Fruit fly (Drosophila melanogaster) Kc167 (cell line): ENCODE data around the gene wrd.

Experiments used
- Sin3A ChIP-seq: fragments of >200 bp; optimal IDR thresholded peaks from 2 replicates; lab custom pipeline; 2018; ENCODE audit warnings: missing external identifiers
- h ChIP-seq: fragments of >200 bp; optimal IDR thresholded peaks from 3 replicates; lab custom pipeline; 2018; ENCODE audit warnings: missing external identifiers
- insv ChIP-seq: fragments of >200 bp; optimal IDR thresholded peaks from 3 replicates; lab custom pipeline; 2018; ENCODE audit warnings: missing external identifiers
- psq ChIP-seq: fragments of >200 bp; optimal IDR thresholded peaks from 2 replicates; lab custom pipeline; 2017; ENCODE audit warnings: missing external identifiers
- ttk ChIP-seq: sonication (Bioruptor generic); optimal IDR thresholded peaks from 2 replicates; lab custom pipeline; 2017; ENCODE audit warnings: missing external identifiers

- no peak for TF ChIP-seq psq (lab: Kevin White, UChicago)
- TF ChIP-seq Sin3A (lab: Kevin White, UChicago): no peak
- TF ChIP-seq insv (lab: Kevin White, UChicago): no peak
- no peak for TF ChIP-seq ttk (lab: Kevin White, UChicago)
- TF ChIP-seq h (lab: Kevin White, UChicago): no peak
Measured at dm6 chr3R:18215900-18216299, 48.3 kb downstream of the wrd start, which contains the start of gene CG14314.
